Worm (Caenorhabditis elegans): Measurements from ENCODE around the gene W01G7.4.

W01G7.4 gene

DNA sequence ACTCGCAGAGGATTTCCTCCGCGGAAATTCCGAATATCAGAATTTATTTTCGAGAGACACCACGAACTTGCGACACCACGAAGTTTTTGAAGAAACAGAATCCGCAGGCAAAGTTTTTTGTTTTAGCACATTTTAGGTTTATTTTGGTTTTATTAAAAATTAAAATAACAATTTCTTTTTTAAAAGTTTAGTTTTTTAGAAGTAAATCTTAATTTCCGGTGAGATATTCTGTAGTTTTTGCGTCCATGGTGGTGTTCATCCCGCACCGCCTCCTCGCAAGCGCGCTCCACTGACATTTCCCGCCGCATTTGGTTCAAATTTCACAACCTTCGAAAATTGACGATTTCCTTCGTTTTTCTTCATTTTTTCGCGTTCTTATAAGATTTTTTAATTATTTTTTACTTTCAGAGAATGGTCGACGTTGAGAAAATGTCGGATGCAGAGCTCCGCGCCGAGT is 2.5 kb downstream of the W01G7.4 start, which contains the start of gene lem-2 (continued):
- TF ChIP-seq nhr-19 (GFP tag; conservative IDR thresholded peaks at IDR 0.05) (peak; percentile 71), C04F5.9 (tag; optimal IDR thresholded peaks at IDR 0.05) (peak; percentile 70), snu-23 (GFP tag; optimal IDR thresholded peaks at IDR 0.05) (peak; percentile 87), Y116A8C.19 (tag; optimal IDR thresholded peaks at IDR 0.05; ENCODE audit: borderline replicate concordance) (peak; percentile 63), grh-1 (GFP tag; IDR thresholded peaks at IDR 0.05) (no peak), zip-4 (GFP tag; optimal IDR thresholded peaks at IDR 0.05) (no peak), lir-3 (tag; optimal IDR thresholded peaks at IDR 0.05; ENCODE audit: poor library complexity) (no peak), unc-98 (GFP tag; IDR thresholded peaks at IDR 0.05) (peak; percentile 96), mef-2 (tag; optimal IDR thresholded peaks at IDR 0.05) (no peak), tbx-2 (tag; optimal IDR thresholded peaks at IDR 0.05) (peak; percentile 85), isw-1 (GFP tag; IDR thresholded peaks at IDR 0.05) (peak; percentile 87), alr-1 (tag; optimal IDR thresholded peaks at IDR 0.05; ENCODE audit: borderline replicate concordance) (no peak), nhr-90 (tag; optimal IDR thresholded peaks at IDR 0.05; ENCODE audit: poor library complexity) (peak; percentile 90), jun-1 (tag; optimal IDR thresholded peaks at IDR 0.05) (peak; percentile 42), ces-1 (GFP tag; optimal IDR thresholded peaks at IDR 0.05) (no peak), egl-27 (tag; optimal IDR thresholded peaks at IDR 0.05) (no peak), aha-1 (tag; optimal IDR thresholded peaks at IDR 0.05) (no peak), blmp-1 (tag; optimal IDR thresholded peaks at IDR 0.05) (peak; percentile 30), efl-1 (optimal IDR thresholded peaks at IDR 0.05) (peak; percentile 86 to 91), efl-1 (GFP tag; optimal IDR thresholded peaks at IDR 0.05 in 1 of 2) (peak; percentile 86 to 97), lin-13 (GFP tag; optimal IDR thresholded peaks at IDR 0.05) (peak; percentile 35), skn-1 (tag; optimal IDR thresholded peaks at IDR 0.05) (peak; percentile 51), F16B12.6 (tag; optimal IDR thresholded peaks at IDR 0.05) (no peak), fkh-10 (GFP tag; optimal IDR thresholded peaks at IDR 0.05) (peak; percentile 32), elt-2 (tag; optimal IDR thresholded peaks at IDR 0.05) (peak; percentile 38), lsy-2 (tag; optimal IDR thresholded peaks at IDR 0.05) (peak; percentile 66 to 81), pag-3 (tag; optimal IDR thresholded peaks at IDR 0.05; ENCODE audit: borderline replicate concordance, insufficient read depth) (no peak), irx-1 (tag; optimal IDR thresholded peaks at IDR 0.05) (peak; percentile 63), unc-30 (tag; optimal IDR thresholded peaks at IDR 0.05) (no peak), hlh-17 (GFP tag; optimal IDR thresholded peaks at IDR 0.05; ENCODE audit: borderline replicate concordance) (no peak), nhr-71 (tag; optimal IDR thresholded peaks at IDR 0.05) (peak; percentile 93), nhr-85 (tag) (peak; percentile 84), hpl-2 (GFP tag; optimal IDR thresholded peaks at IDR 0.05) (no peak), nhr-76 (tag; optimal IDR thresholded peaks at IDR 0.05) (no peak), fkh-8 (tag; optimal IDR thresholded peaks at IDR 0.05) (peak; percentile 97), rnt-1 (tag; optimal IDR thresholded peaks at IDR 0.05) (no peak), hlh-4 (tag; optimal IDR thresholded peaks at IDR 0.05) (no peak), C34B4.2 (tag; optimal IDR thresholded peaks at IDR 0.05) (no peak), pqm-1 (tag; optimal IDR thresholded peaks at IDR 0.05) (no peak), unc-62 (GFP tag; optimal IDR thresholded peaks at IDR 0.05) (no peak), nhr-20 (tag; optimal IDR thresholded peaks at IDR 0.05) (peak; percentile 82), ceh-8 (GFP tag; optimal IDR thresholded peaks at IDR 0.05) (peak; percentile 52), sup-37 (GFP tag; optimal IDR thresholded peaks at IDR 0.05) (no peak), mdl-1 (tag; optimal IDR thresholded peaks at IDR 0.05) (peak in 1 of 2 experiments; percentile 7), zag-1 (tag; optimal IDR thresholded peaks at IDR 0.05) (no peak), snpc-4 (tag; optimal IDR thresholded peaks at IDR 0.05) (peak; percentile 35), vab-15 (tag; optimal IDR thresholded peaks at IDR 0.05) (peak; percentile 87), nhr-84 (tag; optimal IDR thresholded peaks at IDR 0.05) (no peak), mep-1 (tag; optimal IDR thresholded peaks at IDR 0.05) (peak; percentile 64), elt-3 (tag; optimal IDR thresholded peaks at IDR 0.05) (peak in 1 of 6 experiments; percentile 40), unc-130 (tag; optimal IDR thresholded peaks at IDR 0.05) (peak; percentile 48), egl-13 (tag; optimal IDR thresholded peaks at IDR 0.05) (peak; percentile 81)
